Fruit fly (Drosophila melanogaster): ENCODE measurements around the gene CG9588.

Gene CG9588

DNA sequence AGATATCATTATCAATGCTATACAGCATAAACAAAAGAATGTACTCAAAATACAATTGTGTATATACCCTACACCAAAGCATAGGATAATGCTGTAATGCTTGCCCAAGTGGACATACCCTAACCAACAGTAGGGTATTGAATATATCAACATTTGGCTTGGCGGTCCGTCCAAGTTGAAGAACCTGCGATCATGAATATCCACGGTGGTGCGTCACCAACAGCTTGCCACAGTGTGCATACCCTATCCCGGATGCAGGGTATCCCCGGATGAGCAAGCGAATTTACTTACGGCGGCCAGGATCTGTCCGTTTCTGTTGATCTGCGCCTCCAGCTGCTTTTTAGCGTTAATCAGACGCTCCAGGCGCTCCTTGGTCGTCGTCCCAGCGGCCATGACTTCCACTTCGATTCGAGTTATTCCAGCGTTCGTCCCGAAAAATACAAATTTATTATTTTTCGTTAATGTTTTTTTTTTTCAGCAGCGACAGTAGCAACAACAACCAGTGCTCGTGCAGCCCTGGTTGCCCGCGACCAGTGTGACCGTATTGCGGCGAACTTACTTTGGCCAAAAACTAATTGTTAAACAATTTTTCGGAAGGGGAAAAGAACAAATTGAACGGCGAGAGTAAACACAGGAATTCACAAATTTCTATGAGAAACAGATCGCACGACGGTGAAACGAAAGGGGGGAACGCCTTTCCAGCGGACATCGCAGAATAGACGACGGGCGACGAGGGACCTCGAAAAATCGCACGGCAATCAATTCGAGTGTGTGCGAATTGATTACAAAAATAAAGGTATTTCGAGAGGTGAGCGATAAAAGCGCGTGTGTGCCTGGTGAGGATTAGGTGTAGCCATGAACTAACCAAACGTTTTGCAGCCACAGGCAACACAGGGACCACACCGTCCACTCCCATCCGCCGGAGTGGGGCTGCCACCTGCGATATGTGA lies at the start of gene CG9588, which contains the start of gene Lkb1:
Gene CG9588, minus strand, starts transcription at position 545 of the 950 bp plus-strand sequence.
Gene Lkb1, plus strand, starts transcription at position 413 of the 950 bp plus-strand sequence.
- TF ChIP-seq CG8478 (optimal IDR thresholded peaks at IDR 0.05) (no peak), CTCF (optimal IDR thresholded peaks at IDR 0.05) (peak; percentile 17 to 31)

DNA sequence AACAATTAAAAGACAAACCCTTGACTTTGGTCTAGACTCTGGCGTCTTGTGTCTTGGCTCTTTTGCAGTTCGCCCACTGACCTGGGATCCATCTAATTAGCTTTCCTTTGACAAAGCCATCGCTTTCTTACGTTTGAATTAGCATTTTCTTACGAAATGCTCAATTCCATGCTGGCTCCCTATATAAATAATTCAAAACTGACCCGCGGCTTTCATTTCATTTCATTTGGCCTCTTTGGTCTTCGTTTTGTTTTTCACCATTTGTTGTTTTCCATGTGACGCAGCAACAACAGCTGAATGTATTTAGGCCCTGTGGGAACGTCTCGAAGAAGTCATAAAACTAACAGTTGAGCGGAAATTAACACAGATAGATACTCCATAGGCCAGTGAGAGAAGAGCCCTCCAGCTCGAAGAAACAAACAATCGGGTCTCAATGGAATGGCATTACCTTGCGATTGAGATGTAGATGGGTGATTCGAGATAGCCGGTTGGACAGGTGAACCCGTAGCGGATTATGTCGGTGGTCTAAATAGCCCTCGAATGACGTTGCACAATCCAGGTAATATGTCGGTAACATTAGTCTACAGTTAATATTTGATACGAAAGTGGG lies 47.7 kb upstream of the CG9588 start:
- TF ChIP-seq CG8478 (optimal IDR thresholded peaks at IDR 0.05) (no peak), CTCF (optimal IDR thresholded peaks at IDR 0.05) (no peak)

DNA sequence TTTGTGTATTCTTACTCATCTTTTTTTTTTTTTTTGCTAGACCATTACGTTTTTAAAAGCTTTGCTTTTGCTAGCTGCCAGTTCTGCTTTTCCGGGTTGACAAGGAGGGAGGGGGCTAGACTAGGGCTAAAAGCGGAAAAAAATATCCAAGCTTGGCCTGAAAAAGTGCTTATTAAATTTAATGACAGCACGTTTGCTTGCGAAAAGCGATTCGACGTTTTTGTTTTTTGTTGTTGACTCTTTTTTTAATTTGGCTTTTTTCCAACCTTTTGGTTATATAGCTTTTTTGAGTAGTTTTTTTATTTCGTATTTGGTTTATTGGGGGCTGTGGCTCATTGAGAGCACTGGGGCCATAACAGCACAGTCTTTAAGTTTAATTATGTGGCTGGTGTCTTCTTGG lies 46.0 kb upstream of the CG9588 start:
- TF ChIP-seq CG8478 (optimal IDR thresholded peaks at IDR 0.05), result no peak
- no peak for TF ChIP-seq CTCF (optimal IDR thresholded peaks at IDR 0.05)

DNA sequence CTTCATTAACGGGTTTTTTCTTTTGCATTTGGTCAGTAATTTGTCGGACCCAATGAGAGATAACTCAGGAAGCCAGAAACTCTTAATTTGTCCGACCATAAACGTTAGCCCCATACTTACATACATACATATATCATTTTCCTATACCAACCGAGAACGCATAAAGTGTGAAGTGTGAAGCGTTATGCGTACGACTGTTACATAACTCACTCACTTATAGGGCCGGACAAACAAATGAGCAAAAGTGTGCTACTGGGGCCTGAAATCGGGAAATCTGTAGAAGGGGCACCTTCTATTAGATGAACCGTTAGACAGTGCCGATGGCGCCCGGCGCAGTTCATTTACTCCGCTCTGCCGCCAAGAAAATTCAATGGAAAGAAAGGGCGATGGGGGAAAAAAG lies 45.5 kb upstream of the CG9588 start:
- TF ChIP-seq CG8478 (optimal IDR thresholded peaks at IDR 0.05) (no peak), CTCF (optimal IDR thresholded peaks at IDR 0.05) (no peak)

DNA sequence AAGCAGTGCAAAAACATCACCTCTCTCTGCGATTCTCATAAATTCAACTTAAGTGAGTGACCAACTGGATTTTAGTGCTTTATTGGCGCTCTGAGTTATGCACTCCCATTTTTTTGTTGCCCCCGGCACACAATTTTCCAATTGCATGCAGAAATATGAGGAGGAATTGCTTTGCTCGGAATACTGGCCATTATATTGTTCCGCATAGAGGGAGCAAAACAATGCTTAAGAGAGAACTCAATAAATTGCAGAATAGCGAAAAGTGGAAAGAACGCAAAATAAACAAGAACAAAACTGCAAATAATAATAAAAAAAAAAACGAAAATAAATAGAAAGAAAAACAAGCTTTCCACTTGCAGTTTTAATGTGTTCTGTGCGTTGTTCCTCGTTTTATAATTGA lies 44.3 kb upstream of the CG9588 start:
- TF ChIP-seq CTCF (optimal IDR thresholded peaks at IDR 0.05), result no peak
- TF ChIP-seq CG8478 (optimal IDR thresholded peaks at IDR 0.05), result no peak

DNA sequence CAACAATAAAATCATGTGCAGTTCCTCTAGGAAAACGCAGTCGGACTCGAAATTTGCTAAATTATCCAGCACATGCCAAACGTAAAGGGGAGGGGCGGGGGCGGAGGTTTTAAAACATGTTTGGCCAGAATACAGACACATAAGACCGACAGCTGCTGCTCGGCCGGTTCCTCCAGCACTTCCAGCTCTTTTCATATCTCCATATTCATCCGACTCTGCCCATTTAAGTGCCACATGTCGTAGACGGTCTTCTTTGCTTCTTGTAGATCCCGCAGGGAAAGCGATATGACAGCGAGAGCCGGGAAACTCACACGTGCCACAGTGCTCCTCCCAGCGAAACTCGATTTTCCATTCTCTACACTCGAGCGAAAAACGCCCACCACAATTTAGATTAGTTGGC lies 42.6 kb upstream of the CG9588 start:
- TF ChIP-seq CTCF (optimal IDR thresholded peaks at IDR 0.05) (no peak), CG8478 (optimal IDR thresholded peaks at IDR 0.05) (no peak)

DNA sequence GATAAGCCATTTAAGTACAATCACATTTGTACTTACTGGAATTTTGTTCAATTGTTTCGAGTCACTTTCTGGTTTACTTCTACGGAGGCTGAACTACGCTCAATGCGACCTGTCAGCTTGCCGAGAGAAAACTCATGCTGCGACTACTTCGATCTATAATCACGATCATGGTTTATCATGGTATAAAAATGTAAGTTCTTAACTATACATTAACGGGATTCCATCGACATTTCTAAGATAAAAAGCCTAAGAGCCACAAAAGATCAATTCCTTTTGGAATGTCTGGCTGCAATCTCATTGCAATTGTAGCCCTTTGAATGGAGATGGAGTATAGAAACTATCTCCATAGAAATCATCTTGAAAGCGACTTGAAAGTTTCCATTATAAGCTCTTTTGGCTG lies 41.6 kb upstream of the CG9588 start, which contains the start of gene Ubc87F:
Gene Ubc87F, minus strand, starts transcription at position 101 of the 400 bp plus-strand sequence.
- TF ChIP-seq CTCF (optimal IDR thresholded peaks at IDR 0.05) (no peak), CG8478 (optimal IDR thresholded peaks at IDR 0.05) (no peak)

DNA sequence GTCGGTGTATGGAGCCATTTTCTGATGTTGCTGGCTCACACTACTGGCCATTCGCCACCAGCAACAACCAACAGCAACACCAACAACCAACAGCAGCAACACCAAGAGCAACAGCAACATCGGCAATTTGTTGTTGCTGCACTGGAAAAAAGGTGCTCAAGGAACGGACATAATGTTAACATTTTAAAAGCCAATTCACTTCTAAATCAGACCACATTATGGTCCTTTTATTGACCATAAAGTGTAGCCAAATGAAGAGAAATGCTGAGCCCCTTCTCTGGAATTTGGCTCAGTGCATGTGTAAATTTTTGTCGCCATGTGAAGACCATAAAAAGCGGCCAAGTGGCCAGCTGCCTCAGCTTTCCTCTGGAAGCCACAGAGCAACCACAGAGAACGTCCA lies 40.3 kb upstream of the CG9588 start:
- TF ChIP-seq CTCF (optimal IDR thresholded peaks at IDR 0.05) (no peak), CG8478 (optimal IDR thresholded peaks at IDR 0.05) (no peak)

DNA sequence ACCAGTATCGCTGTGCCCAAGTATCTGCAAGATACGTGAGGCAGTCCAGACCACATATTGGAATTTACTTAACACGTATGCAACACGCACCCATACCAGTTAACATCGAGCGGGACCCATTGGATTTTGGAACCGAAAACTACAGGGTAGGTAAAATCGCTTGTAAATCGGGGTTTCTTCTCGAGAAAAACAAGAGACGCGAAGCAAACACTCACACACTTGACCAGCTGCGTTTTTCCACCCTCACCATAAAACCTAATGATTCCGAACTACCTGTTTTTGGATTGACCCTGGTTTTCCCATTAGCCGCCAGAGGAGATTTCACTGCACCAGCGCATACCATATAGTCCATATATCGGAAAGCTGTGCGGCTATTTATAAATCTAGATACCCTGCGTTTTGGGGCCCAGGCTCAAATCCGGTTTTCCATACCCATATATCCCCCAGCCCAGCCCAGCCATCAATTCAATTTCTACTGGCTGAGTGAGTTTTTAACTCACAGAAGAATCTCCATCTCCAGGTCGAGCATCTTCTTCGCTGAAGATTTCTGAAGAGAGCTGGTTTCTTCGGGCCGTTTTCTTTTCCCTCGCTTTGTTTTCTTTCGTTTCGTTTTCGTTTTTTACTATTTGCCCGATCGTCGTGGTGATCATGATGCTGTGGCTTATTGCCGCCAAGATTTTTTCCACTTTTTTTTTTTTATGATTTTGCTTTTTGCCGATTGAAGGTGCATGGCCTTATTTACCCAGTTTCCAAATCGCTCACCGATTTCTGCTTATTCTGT lies 39.4 kb upstream of the CG9588 start:
- TF ChIP-seq CTCF (optimal IDR thresholded peaks at IDR 0.05) (no peak), CG8478 (optimal IDR thresholded peaks at IDR 0.05) (no peak)

DNA sequence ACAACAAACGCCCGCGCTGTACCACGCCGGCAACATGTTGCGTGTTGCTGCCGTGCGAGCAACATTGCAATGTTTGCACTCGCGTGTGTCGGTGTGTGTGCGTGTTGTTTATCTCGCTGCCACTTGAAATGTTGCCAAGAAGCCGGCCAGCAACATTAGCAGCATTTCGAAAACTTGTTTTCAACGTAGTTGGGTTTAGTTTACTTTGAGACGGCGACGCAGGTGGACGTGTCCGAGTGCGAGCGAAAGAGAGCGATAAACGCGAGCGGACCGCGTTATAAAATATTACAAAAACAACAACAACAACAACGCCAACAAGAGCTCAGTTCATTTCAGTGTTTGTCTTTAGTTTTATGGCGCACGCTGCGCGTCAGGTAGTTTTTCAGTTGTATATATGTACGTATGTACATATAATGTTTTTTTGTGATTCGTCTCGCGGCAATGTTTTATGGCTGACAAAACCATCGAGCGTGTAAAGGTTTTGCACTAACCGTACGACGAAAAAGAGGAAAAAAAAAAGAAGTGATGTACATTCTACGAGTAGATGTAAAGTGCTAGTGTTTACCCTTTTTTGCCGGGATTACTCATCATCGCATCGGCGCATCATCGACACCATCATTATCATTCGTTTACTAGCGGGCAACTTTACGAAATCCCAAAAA lies 38.7 kb upstream of the CG9588 start, which contains the start of gene kmr:
Gene kmr, plus strand, starts transcription at position 196 of the 662 bp plus-strand sequence.
- TF ChIP-seq CG8478 (optimal IDR thresholded peaks at IDR 0.05) (no peak), CTCF (optimal IDR thresholded peaks at IDR 0.05) (no peak)

DNA sequence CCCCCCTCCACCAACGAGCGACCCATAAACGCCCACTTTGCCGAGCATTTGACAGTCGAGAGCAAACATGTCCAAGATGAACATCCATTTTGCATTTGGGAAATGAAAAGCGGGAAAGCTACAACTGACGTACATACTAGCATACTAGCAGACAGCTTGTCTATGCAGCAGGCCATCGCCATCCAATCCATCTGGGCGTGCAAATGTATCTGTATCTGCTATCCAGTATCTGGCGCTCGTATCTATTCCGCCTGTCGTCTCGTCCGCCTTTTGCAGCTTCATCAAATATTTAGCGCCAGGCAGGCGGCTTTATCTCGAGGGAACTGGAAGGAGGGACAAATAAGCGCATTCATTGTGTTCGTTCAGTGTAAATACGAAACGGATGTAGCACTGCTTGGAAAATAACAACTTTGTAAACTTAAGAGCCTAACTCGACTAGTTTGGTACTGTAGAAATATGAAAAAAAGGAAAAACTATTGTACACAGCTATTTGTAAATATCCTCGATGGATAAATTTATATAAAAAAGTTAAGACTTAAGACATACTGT lies 37.6 kb upstream of the CG9588 start:
- TF ChIP-seq CTCF (optimal IDR thresholded peaks at IDR 0.05) (no peak), CG8478 (optimal IDR thresholded peaks at IDR 0.05) (no peak)

DNA sequence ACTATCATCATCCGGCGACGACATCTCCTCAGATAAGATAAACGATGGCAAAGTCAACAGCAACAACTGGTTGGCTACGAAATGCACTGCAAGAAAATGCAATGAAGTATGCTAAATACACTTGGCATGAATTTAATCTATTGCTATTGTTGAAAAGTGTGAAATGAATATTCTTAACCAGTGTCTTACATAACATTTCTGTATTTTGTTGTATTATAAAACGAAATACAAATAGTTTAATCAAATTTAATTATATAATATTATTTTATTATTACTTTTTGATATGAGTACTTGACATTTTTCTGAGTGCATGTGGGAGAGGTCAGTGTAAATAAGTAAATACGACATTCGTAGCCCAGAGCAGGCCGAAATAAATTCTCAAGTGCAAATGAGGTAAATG lies 37.1 kb upstream of the CG9588 start:
- TF ChIP-seq CTCF (optimal IDR thresholded peaks at IDR 0.05) (no peak), CG8478 (optimal IDR thresholded peaks at IDR 0.05) (no peak)

DNA sequence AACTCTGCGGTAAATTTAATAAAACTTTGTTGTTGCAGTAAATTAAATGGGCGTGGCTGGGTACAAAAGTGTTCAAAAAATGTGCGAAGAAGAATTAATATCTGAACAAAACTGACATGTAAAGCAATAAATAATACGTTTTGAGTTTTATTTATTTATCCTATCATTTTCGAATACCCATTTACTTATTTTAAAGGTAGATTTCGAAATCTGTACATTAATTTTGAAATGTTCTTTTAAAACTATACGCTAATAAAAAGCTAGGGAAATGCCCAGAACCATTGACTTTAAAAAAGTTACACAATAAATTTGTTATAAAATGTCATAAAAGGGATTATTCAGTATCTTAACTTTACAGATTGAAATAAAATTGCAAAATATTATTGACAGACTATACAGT lies 35.3 kb upstream of the CG9588 start, which contains the start of the genes primo-1 and primo-2:
Gene primo-1, minus strand, starts transcription at position 101 of the 400 bp plus-strand sequence.
Gene primo-2, minus strand, starts transcription at position 101 of the 400 bp plus-strand sequence.
- TF ChIP-seq CG8478 (optimal IDR thresholded peaks at IDR 0.05) (no peak), CTCF (optimal IDR thresholded peaks at IDR 0.05) (no peak)

DNA sequence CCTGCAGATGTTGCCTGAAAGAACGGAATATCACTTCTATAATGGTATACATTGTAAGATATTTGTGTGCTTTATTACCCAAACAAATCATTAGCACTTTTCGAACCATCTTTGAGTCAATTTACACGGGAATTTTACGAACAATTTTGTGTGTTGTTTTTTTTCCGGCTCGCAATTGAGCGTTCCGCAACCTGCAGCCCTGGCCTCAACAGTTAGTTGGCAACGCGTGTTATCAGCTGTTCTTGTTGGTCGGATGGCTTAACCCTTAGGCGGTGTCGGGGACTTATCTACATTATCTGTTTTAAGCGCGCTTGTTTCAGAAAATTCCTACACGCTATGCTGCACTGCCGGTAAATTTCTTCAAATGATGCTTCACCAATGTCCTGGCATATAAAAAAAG lies 34.2 kb upstream of the CG9588 start:
- peak in 1 of 2 experiments; percentile 22 for TF ChIP-seq CTCF (optimal IDR thresholded peaks at IDR 0.05)
- TF ChIP-seq CG8478 (optimal IDR thresholded peaks at IDR 0.05), result no peak
